Fruit fly (Drosophila melanogaster) whole organism, embryonic: Measurements from ENCODE around the gene dachs.

Experiments
- Adf1 ChIP-seq: fragments of 200-800 bp; sonication (Bioruptor generic); IDR thresholded peaks from 2 replicates; pipeline ENCODE4 v1.3.6; 2022; ENCODE audit warnings: missing biosample characterization, missing genetic modification characterization
- Atf3 ChIP-seq: fragments of 200-800 bp; sonication (Bioruptor generic); optimal IDR thresholded peaks from 3 replicates; lab custom pipeline; 2016; ENCODE audit warnings: missing biosample characterization, missing genetic modification characterization
- CG10209 ChIP-seq: fragments of 200-800 bp; sonication (Bioruptor generic); optimal IDR thresholded peaks from 3 replicates; lab custom pipeline; 2017; ENCODE audit warnings: missing biosample characterization, mild to moderate bottlenecking, missing genetic modification characterization, missing genetic modification reagents
- CG10321 ChIP-seq: fragments of 200-800 bp; sonication (Bioruptor generic); IDR thresholded peaks from 2 replicates; pipeline ENCODE4 v1.3.6; 2022; ENCODE audit warnings: missing biosample characterization, missing genetic modification characterization
- CG11093 ChIP-seq: fragments of 200-800 bp; sonication (Bioruptor generic); IDR thresholded peaks from 3 replicates; pipeline ENCODE4 v1.3.6; 2022; ENCODE audit warnings: missing biosample characterization, missing genetic modification characterization
- CG11247 ChIP-seq: fragments of 200-800 bp; sonication (Bioruptor generic); IDR thresholded peaks from 2 replicates; pipeline ENCODE4 v1.3.6; 2022; ENCODE audit warnings: missing biosample characterization, missing genetic modification characterization
- CG11504 ChIP-seq: fragments of 200-800 bp; sonication (Bioruptor generic); optimal IDR thresholded peaks from 3 replicates; lab custom pipeline; 2019; ENCODE audit warnings: missing biosample characterization, mild to moderate bottlenecking, missing genetic modification characterization, moderate library complexity
- CG14667 ChIP-seq: fragments of 200-800 bp; sonication (Bioruptor generic); IDR thresholded peaks from 2 replicates; pipeline ENCODE4 v1.3.6; 2022; ENCODE audit warnings: missing biosample characterization, missing genetic modification characterization
- CG16779 ChIP-seq: fragments of 200-800 bp; sonication (Bioruptor generic); IDR thresholded peaks from 2 replicates; pipeline ENCODE4 v1.3.6; 2022; ENCODE audit warnings: missing biosample characterization, missing genetic modification characterization
- CG17186 ChIP-seq: fragments of 200-800 bp; sonication (Bioruptor generic); optimal IDR thresholded peaks from 3 replicates; lab custom pipeline; 2017; ENCODE audit warnings: missing biosample characterization, missing genetic modification reagents, missing genetic modification characterization
- CG17361 ChIP-seq: fragments of 200-800 bp; sonication (Bioruptor generic); IDR thresholded peaks from 3 replicates; pipeline ENCODE4 v1.3.6; 2022; ENCODE audit warnings: missing biosample characterization, missing genetic modification characterization
- CG30403 ChIP-seq: fragments of 200-800 bp; sonication (Bioruptor generic); optimal IDR thresholded peaks from 3 replicates; lab custom pipeline; 2016; ENCODE audit warnings: missing biosample characterization, missing genetic modification characterization
- CG3163 ChIP-seq: fragments of 200-800 bp; sonication (Bioruptor generic); optimal IDR thresholded peaks from 3 replicates; lab custom pipeline; 2016; ENCODE audit warnings: missing biosample characterization, missing genetic modification characterization
- CG34376 ChIP-seq: fragments of 200-800 bp; sonication (Bioruptor generic); optimal IDR thresholded peaks from 2 replicates; lab custom pipeline; 2018; ENCODE audit warnings: missing biosample characterization, mild to moderate bottlenecking, missing genetic modification characterization
- CG4404 ChIP-seq: fragments of 200-800 bp; sonication (Bioruptor generic); IDR thresholded peaks from 2 replicates; pipeline ENCODE4 v1.3.6; 2022; ENCODE audit warnings: missing biosample characterization, missing genetic modification characterization
- CG6272 ChIP-seq: fragments of 200-800 bp; sonication (Bioruptor generic); IDR thresholded peaks from 2 replicates; pipeline ENCODE4 v1.3.6; 2022; ENCODE audit warnings: missing biosample characterization, missing genetic modification characterization
- CG6813 ChIP-seq: fragments of 200-800 bp; sonication (Bioruptor generic); optimal IDR thresholded peaks from 2 replicates; lab custom pipeline; 2017; ENCODE audit warnings: missing biosample characterization, missing genetic modification characterization, mild to moderate bottlenecking, moderate library complexity, missing genetic modification reagents
- CG7372 ChIP-seq: fragments of 200-800 bp; sonication (Bioruptor generic); IDR thresholded peaks from 2 replicates; pipeline ENCODE4 v1.3.6; 2022; ENCODE audit warnings: missing biosample characterization, missing genetic modification characterization
- CG8281 ChIP-seq: fragments of 200-800 bp; sonication (Bioruptor generic); optimal IDR thresholded peaks from 2 replicates; lab custom pipeline; 2018; ENCODE audit warnings: missing biosample characterization, mild to moderate bottlenecking, missing genetic modification characterization, moderate library complexity
- CG8478 ChIP-seq: fragments of >200 bp; optimal IDR thresholded peaks from 2 replicates; lab custom pipeline; 2018
- CG8924 ChIP-seq: fragments of 200-800 bp; optimal IDR thresholded peaks from 3 replicates; lab custom pipeline; 2019; ENCODE audit warnings: missing biosample characterization, mild to moderate bottlenecking, missing genetic modification characterization, moderate library complexity
- CG9932 ChIP-seq: fragments of 200-800 bp; sonication (Bioruptor generic); IDR thresholded peaks from 2 replicates; pipeline ENCODE4 v1.3.6; 2022; ENCODE audit warnings: missing biosample characterization, missing genetic modification characterization
- D19A ChIP-seq: fragments of 200-800 bp; optimal IDR thresholded peaks from 3 replicates; lab custom pipeline; 2019; ENCODE audit warnings: missing biosample characterization, mild to moderate bottlenecking, missing genetic modification characterization, moderate library complexity
- Doc3 ChIP-seq: fragments of 200-800 bp; sonication (Bioruptor generic); IDR thresholded peaks from 3 replicates; pipeline ENCODE4 v1.3.6; 2022; ENCODE audit warnings: missing biosample characterization, missing genetic modification characterization; ENCODE audit not compliant: partially characterized antibody
- Fer3 ChIP-seq: fragments of 200-800 bp; sonication (Bioruptor generic); optimal IDR thresholded peaks from 2 replicates; lab custom pipeline; 2018; ENCODE audit warnings: missing biosample characterization, mild to moderate bottlenecking, missing genetic modification characterization, moderate library complexity
- Hand ChIP-seq: fragments of 200-800 bp; sonication (Bioruptor generic); optimal IDR thresholded peaks from 2 replicates; lab custom pipeline; 2017; ENCODE audit warnings: mild to moderate bottlenecking, missing biosample characterization, missing genetic modification reagents, missing genetic modification characterization
- HmgD ChIP-seq: fragments of 200-800 bp; sonication (Bioruptor generic); optimal IDR thresholded peaks from 3 replicates; lab custom pipeline; 2016; ENCODE audit warnings: missing biosample characterization, missing genetic modification characterization
- Hr39 ChIP-seq: fragments of >200 bp; optimal IDR thresholded peaks from 2 replicates; lab custom pipeline; 2017
- MTF-1 ChIP-seq: fragments of 200-800 bp; sonication (Bioruptor generic); optimal IDR thresholded peaks from 2 replicates; lab custom pipeline; 2018; ENCODE audit warnings: missing biosample characterization, mild to moderate bottlenecking, missing genetic modification characterization, borderline replicate concordance
- Optix ChIP-seq: fragments of 200-800 bp; sonication (Bioruptor generic); IDR thresholded peaks from 3 replicates; pipeline ENCODE4 v1.3.6; 2022; ENCODE audit warnings: missing biosample characterization, missing genetic modification characterization
- Sry-β ChIP-seq: fragments of 200-800 bp; sonication (Bioruptor generic); optimal IDR thresholded peaks from 2 replicates; lab custom pipeline; 2018; ENCODE audit warnings: missing biosample characterization, mild to moderate bottlenecking, missing genetic modification characterization, moderate library complexity
- Stat92E ChIP-seq, 3 experiments: fragments of >200 bp in 2 of 3; fragments of 200-800 bp in 1 of 3; sonication (Bioruptor generic) in 1 of 3; optimal IDR thresholded peaks; 2 replicates each; lab custom pipeline; 2017 to 2019; ENCODE audit warnings: missing biosample characterization in 3 of 3, missing genetic modification characterization in 3 of 3, mild to moderate bottlenecking in 1 of 3, moderate library complexity in 1 of 3
- ci ChIP-seq: fragments of 200-800 bp; sonication (Bioruptor generic); IDR thresholded peaks from 3 replicates; pipeline ENCODE4 v1.3.6; 2022; ENCODE audit warnings: missing biosample characterization, missing genetic modification characterization
- dimm ChIP-seq: fragments of 200-800 bp; sonication (Bioruptor generic); IDR thresholded peaks from 2 replicates; pipeline ENCODE4 v1.3.6; 2022; ENCODE audit warnings: missing biosample characterization, missing genetic modification characterization
- dpn ChIP-seq, 2 experiments: fragments of 200-800 bp; sonication (Bioruptor generic); optimal IDR thresholded peaks; 3 replicates each; lab custom pipeline; 2016; ENCODE audit warnings: missing biosample characterization in 2 of 2, missing genetic modification characterization in 2 of 2
- dysf ChIP-seq: fragments of 200-800 bp; sonication (Bioruptor generic); IDR thresholded peaks from 3 replicates; pipeline ENCODE4 v1.3.6; 2022; ENCODE audit warnings: missing biosample characterization, missing genetic modification characterization
- exex ChIP-seq: fragments of 200-800 bp; sonication (Bioruptor generic); optimal IDR thresholded peaks from 4 replicates; lab custom pipeline; 2018; ENCODE audit warnings: missing biosample characterization, mild to moderate bottlenecking, missing genetic modification characterization, moderate library complexity
- grn ChIP-seq: fragments of 200-800 bp; sonication (Bioruptor generic); optimal IDR thresholded peaks from 3 replicates; lab custom pipeline; 2017; ENCODE audit warnings: missing biosample characterization, missing genetic modification characterization
- hkb ChIP-seq, 2 experiments: fragments of 200-800 bp in 1 of 2; fragments of >200 bp in 1 of 2; sonication (Bioruptor generic) in 1 of 2; IDR thresholded peaks in 1 of 2; optimal IDR thresholded peaks in 1 of 2; 2 replicates each; pipeline versions ENCODE4 v1.3.6 to Lab custom; 2017 to 2022; ENCODE audit warnings: missing biosample characterization in 1 of 2, missing genetic modification characterization in 1 of 2
- hth ChIP-seq: fragments of >200 bp; optimal IDR thresholded peaks from 2 replicates; lab custom pipeline; 2017; ENCODE audit warnings: inconsistent platforms
- lmd ChIP-seq: fragments of 200-800 bp; sonication (Bioruptor generic); IDR thresholded peaks from 2 replicates; pipeline ENCODE4 v1.3.6; 2022; ENCODE audit warnings: missing biosample characterization, missing genetic modification characterization
- lov ChIP-seq, 2 experiments: fragments of 200-800 bp in 1 of 2; fragments of >200 bp in 1 of 2; sonication (Bioruptor generic) in 1 of 2; IDR thresholded peaks in 1 of 2; optimal IDR thresholded peaks in 1 of 2; 2 replicates in 1 of 2; 3 replicates in 1 of 2; pipeline versions ENCODE4 v1.3.6 to Lab custom; 2017 to 2022; ENCODE audit warnings: missing biosample characterization in 1 of 2, missing genetic modification characterization in 1 of 2
- mam ChIP-seq: fragments of 200-800 bp; sonication (Bioruptor generic); optimal IDR thresholded peaks from 3 replicates; lab custom pipeline; 2016; ENCODE audit warnings: missing biosample characterization, missing genetic modification characterization
- mirr ChIP-seq: fragments of 200-800 bp; sonication (Bioruptor generic); optimal IDR thresholded peaks from 3 replicates; lab custom pipeline; 2018; ENCODE audit warnings: missing biosample characterization, mild to moderate bottlenecking, missing genetic modification characterization
- mld ChIP-seq: fragments of 200-800 bp; sonication (Bioruptor generic); IDR thresholded peaks from 3 replicates; pipeline ENCODE4 v1.3.6; 2022; ENCODE audit warnings: missing biosample characterization, missing genetic modification characterization; ENCODE audit not compliant: partially characterized antibody
- pum ChIP-seq: fragments of 200-800 bp; sonication (Bioruptor generic); optimal IDR thresholded peaks from 2 replicates; lab custom pipeline; 2016; ENCODE audit warnings: missing biosample characterization, missing genetic modification characterization
- slp2 ChIP-seq: fragments of 200-800 bp; sonication (Bioruptor generic); optimal IDR thresholded peaks from 2 replicates; lab custom pipeline; 2016; ENCODE audit warnings: missing biosample characterization, missing genetic modification characterization
- tin ChIP-seq: fragments of 200-800 bp; sonication (Bioruptor generic); optimal IDR thresholded peaks from 3 replicates; lab custom pipeline; 2016; ENCODE audit warnings: missing biosample characterization, missing genetic modification characterization
- trh ChIP-seq: fragments of 200-800 bp; sonication (Bioruptor generic); optimal IDR thresholded peaks from 2 replicates; lab custom pipeline; 2016; ENCODE audit warnings: missing biosample characterization, missing genetic modification characterization
- z ChIP-seq: fragments of 200-800 bp; sonication (Bioruptor generic); IDR thresholded peaks from 3 replicates; pipeline ENCODE4 v1.3.6; 2022; ENCODE audit warnings: missing biosample characterization, missing genetic modification characterization

The dachs gene

DNA sequence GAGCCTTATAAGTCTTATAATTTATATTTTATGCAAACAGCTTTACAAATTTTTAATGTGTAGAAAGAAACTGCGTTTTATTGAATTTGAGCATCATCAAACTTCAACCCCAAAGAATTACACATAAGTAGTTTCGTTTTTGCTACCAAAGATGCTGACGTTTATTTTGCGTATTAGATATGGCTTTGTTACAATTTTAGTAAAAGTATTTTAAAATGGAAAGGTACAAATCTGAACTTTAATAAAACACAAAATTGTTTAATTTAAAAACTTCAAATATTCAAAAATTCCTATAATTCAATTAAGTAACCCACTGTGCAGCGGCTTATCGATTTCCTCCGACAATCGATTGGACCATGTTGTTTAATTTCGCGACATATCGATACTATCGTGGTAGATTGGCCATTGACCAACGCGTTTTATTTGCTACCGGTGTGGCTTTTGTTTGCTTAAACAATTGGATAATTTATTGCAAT is 2.5 kb upstream of the dachs start, which contains the start of gene prg (continued):
- peak; percentile 24 for TF ChIP-seq Atf3 (GFP tag; lab: Kevin White, UChicago)
- TF ChIP-seq Doc3 (GFP tag; lab: Robert Waterston, UW): peak; percentile 98
- TF ChIP-seq Adf1: no peak; the same call in 1 of the 2 replicates
- TF ChIP-seq z (GFP tag; lab: Robert Waterston, UW): no peak
- TF ChIP-seq trh (GFP tag; lab: Kevin White, UChicago): no peak
- 0 out of 2 replicates have a peak, but pooled peaks have one; percentile 30 for TF ChIP-seq CG10321
- TF ChIP-seq HmgD (GFP tag; lab: Kevin White, UChicago): no peak
- TF ChIP-seq grn: no peak
- TF ChIP-seq hkb (optimal IDR thresholded peaks at IDR 0.05; lab: Kevin White, UChicago): no peak
- TF ChIP-seq hkb (GFP tag; IDR thresholded peaks at IDR 0.05; lab: Robert Waterston, UW): peak; percentile 79
- peak; percentile 13 for TF ChIP-seq CG3163 (GFP tag; lab: Kevin White, UChicago)
- TF ChIP-seq CG6272 (GFP tag; lab: Robert Waterston, UW): no peak
- peak; percentile 67 for TF ChIP-seq D19A (tag; lab: Kevin White, UChicago)
- TF ChIP-seq Stat92E (GFP tag; optimal IDR thresholded peaks at IDR 0.05; lab: Kevin White, UChicago): peak in 1 of 3 experiments; percentile 22
- TF ChIP-seq dimm (GFP tag; lab: Robert Waterston, UW): no peak
- TF ChIP-seq Fer3 (tag; lab: Kevin White, UChicago): peak; percentile 66
- TF ChIP-seq dysf (GFP tag; lab: Robert Waterston, UW): peak; percentile 64; the same call in 2 of the 3 replicates
- peak; percentile 47; the same call in 1 of the 2 replicates for TF ChIP-seq CG11247
- peak; percentile 28; the same call in 1 of the 2 replicates for TF ChIP-seq CG7372
- peak; percentile 74 for TF ChIP-seq CG30403
- peak; percentile 51 for TF ChIP-seq Hand (GFP tag; lab: Kevin White, UChicago)
- TF ChIP-seq CG6813 (GFP tag; lab: Kevin White, UChicago): no peak
- TF ChIP-seq dpn (GFP tag; optimal IDR thresholded peaks at IDR 0.05; lab: Kevin White, UChicago): peak; percentile 33 to 70
- 0 out of 2 replicates have a peak, but pooled peaks have one; percentile 58 for TF ChIP-seq CG16779 (GFP tag; lab: Robert Waterston, UW)
- no peak for TF ChIP-seq hth (lab: Kevin White, UChicago)
- TF ChIP-seq mam (GFP tag; lab: Kevin White, UChicago): peak; percentile 79
- TF ChIP-seq Sry-β (GFP tag; lab: Kevin White, UChicago): no peak
- no peak for TF ChIP-seq lov (optimal IDR thresholded peaks at IDR 0.05; lab: Kevin White, UChicago)
- TF ChIP-seq lov (GFP tag; IDR thresholded peaks at IDR 0.05; lab: Robert Waterston, UW): no peak
- TF ChIP-seq CG17361 (GFP tag; lab: Robert Waterston, UW): peak; percentile 78
- no peak for TF ChIP-seq CG8478 (lab: Kevin White, UChicago)
- TF ChIP-seq CG34376: peak; percentile 61
- no peak for TF ChIP-seq CG4404
- TF ChIP-seq lmd (GFP tag; lab: Robert Waterston, UW): peak; percentile 26; the same call in 1 of the 2 replicates
- TF ChIP-seq tin: peak; percentile 60
- TF ChIP-seq CG8924 (tag; lab: Kevin White, UChicago): peak; percentile 66
- TF ChIP-seq CG10209 (GFP tag; lab: Kevin White, UChicago): peak; percentile 43
- TF ChIP-seq CG17186 (GFP tag; lab: Kevin White, UChicago): no peak
- no peak for TF ChIP-seq MTF-1 (GFP tag; lab: Kevin White, UChicago)
- TF ChIP-seq CG8281 (tag; lab: Kevin White, UChicago): peak; percentile 26
- peak; percentile 71 for TF ChIP-seq CG9932 (GFP tag; lab: Robert Waterston, UW)
- no peak for TF ChIP-seq Optix (GFP tag; lab: Robert Waterston, UW)
- no peak for TF ChIP-seq CG11093 (GFP tag; lab: Robert Waterston, UW)
- peak; percentile 54 for TF ChIP-seq pum
- TF ChIP-seq ci (GFP tag; lab: Robert Waterston, UW): peak; percentile 64; the same call in 2 of the 3 replicates
- no peak for TF ChIP-seq Hr39 (lab: Kevin White, UChicago)
- peak; percentile 28 for TF ChIP-seq slp2 (GFP tag; lab: Kevin White, UChicago)
- peak; percentile 79 for TF ChIP-seq CG11504 (tag; lab: Kevin White, UChicago)
- no peak for TF ChIP-seq CG14667 (GFP tag; lab: Robert Waterston, UW)
- peak; percentile 36 for TF ChIP-seq exex (tag; lab: Kevin White, UChicago)
- peak; percentile 95 for TF ChIP-seq mld (GFP tag; lab: Robert Waterston, UW)
- TF ChIP-seq mirr (GFP tag; lab: Kevin White, UChicago): peak; percentile 3
